Worm (Caenorhabditis elegans): ENCODE results near the gene gck-2.

- TF ChIP-seq nhr-11 (tag; optimal IDR thresholded peaks at IDR 0.05) (no peak), nfya-1 (tag; optimal IDR thresholded peaks at IDR 0.05; ENCODE audit: insufficient read depth) (no peak), jun-1 (tag; optimal IDR thresholded peaks at IDR 0.05) (no peak), ceh-28 (tag; optimal IDR thresholded peaks at IDR 0.05) (no peak)
These were observed 24.7 kb upstream of the gck-2 start, which contains the start of gene dmsr-14 for ce11 chrV:6817184-6817583.
